Worm (Caenorhabditis elegans) whole organism, late embryonic: ENCODE measurements around the gene Y39A1A.27.

ENCODE experiments used
- K02D7.2 ChIP-seq: sonication (generic microtip); optimal IDR thresholded peaks from 2 replicates; lab custom pipeline; 2017; ENCODE audit warnings: mild to moderate bottlenecking, missing genetic modification characterization, missing compliant biosample characterization
- ama-1 ChIP-seq: fragments of 150-350 bp; optimal IDR thresholded peaks from 2 replicates; lab custom pipeline; 2014
- ceh-14 ChIP-seq: sonication (generic microtip); optimal IDR thresholded peaks from 2 replicates; lab custom pipeline; 2016; ENCODE audit warnings: missing genotype, missing genetic modification characterization, missing compliant biosample characterization
- ceh-45 ChIP-seq: fragments of 200-800 bp; sonication (Bioruptor generic); IDR thresholded peaks from 2 replicates; pipeline ENCODE4 v1.3.6; 2022; ENCODE audit warnings: missing genetic modification reagents, missing genetic modification characterization, missing compliant biosample characterization
- ets-4 ChIP-seq: sonication (generic microtip); optimal IDR thresholded peaks from 2 replicates; lab custom pipeline; 2016; ENCODE audit warnings: missing genetic modification characterization, missing compliant biosample characterization
- eyg-1 ChIP-seq: sonication (generic microtip); optimal IDR thresholded peaks from 2 replicates; lab custom pipeline; 2016; ENCODE audit warnings: missing genotype, missing genetic modification characterization, missing compliant biosample characterization
- fkh-10 ChIP-seq: fragments of 150-350 bp; optimal IDR thresholded peaks from 2 replicates; lab custom pipeline; 2014; ENCODE audit warnings: missing biosample characterization, missing genetic modification reagents, missing genetic modification characterization
- hlh-13 ChIP-seq: fragments of 200-800 bp; sonication (Bioruptor generic); optimal IDR thresholded peaks from 2 replicates; lab custom pipeline; 2018; ENCODE audit warnings: mild to moderate bottlenecking, missing genetic modification characterization, missing compliant biosample characterization
- hlh-6 ChIP-seq: sonication (generic microtip); optimal IDR thresholded peaks from 2 replicates; lab custom pipeline; 2016; ENCODE audit warnings: missing genotype, missing genetic modification characterization, missing compliant biosample characterization
- nfya-1 ChIP-seq: sonication (generic microtip); optimal IDR thresholded peaks from 2 replicates; lab custom pipeline; 2017; ENCODE audit warnings: missing genetic modification characterization, mild to moderate bottlenecking, missing compliant biosample characterization, antibody characterized with exemption, moderate library complexity
- pqm-1 ChIP-seq: sonication (generic microtip); optimal IDR thresholded peaks from 2 replicates; lab custom pipeline; 2016; ENCODE audit warnings: missing genetic modification characterization, missing compliant biosample characterization

- TF ChIP-seq ama-1 (lab: Kevin White, UChicago) (no peak), ceh-14 (tag; lab: Kevin White, UChicago) (no peak), ets-4 (tag; lab: Kevin White, UChicago) (no peak), K02D7.2 (tag; lab: Kevin White, UChicago) (peak; percentile 48), hlh-13 (GFP tag; lab: Kevin White, UChicago) (peak; percentile 55), hlh-6 (peak; percentile 75), fkh-10 (GFP tag; lab: Kevin White, UChicago) (no peak), pqm-1 (tag; lab: Kevin White, UChicago) (no peak), eyg-1 (tag; lab: Kevin White, UChicago) (peak; percentile 31), ceh-45 (GFP tag; lab: Robert Waterston, UW) (no peak), nfya-1 (tag; lab: Kevin White, UChicago) (peak; percentile 26)
Observed at ce11 chrIII:10624564-10624963, 14.2 kb upstream of the Y39A1A.27 start.
